Fruit fly (Drosophila melanogaster) S2 (cell line): ENCODE data around the gene CG10738.

Source experiments
- CG8478 ChIP-seq: fragments of >200 bp; optimal IDR thresholded peaks from 2 replicates; lab custom pipeline; 2018
- CTCF ChIP-seq, 2 experiments: fragments of >200 bp; optimal IDR thresholded peaks; 2 replicates each; lab custom pipeline; 2018

DNA sequence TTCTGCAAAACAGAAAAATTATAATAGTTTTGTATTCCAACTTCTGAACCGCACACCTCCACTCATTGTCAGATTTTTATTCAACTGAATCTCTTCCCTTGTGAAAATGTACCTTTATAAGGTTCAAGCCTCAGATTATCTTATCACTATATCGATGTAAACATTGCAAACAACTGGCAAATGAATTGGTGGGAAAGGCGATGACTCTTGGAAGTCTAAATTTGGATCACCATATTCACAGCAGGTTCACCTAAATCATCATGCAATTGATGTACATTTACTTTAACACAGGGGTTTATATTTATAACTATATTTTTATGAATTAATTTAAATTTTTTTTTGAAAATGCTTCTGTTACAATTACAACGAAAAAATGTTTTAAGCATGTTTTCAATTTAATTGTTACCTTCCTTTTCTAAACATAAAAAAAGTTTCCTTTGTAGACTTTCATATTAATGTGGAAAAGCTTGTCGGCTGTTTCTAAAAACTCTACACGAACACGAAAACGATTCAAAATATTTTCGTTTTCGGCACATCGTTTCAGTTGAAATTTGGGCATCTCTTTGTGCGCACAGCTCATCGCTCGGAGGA, 10.1 kb upstream of the CG10738 start, which contains the start of the genes CG10140 and CG14109:
- TF ChIP-seq CG8478 = no peak
- TF ChIP-seq CTCF (optimal IDR thresholded peaks at IDR 0.05; lab: Kevin White, UChicago) = no peak
